Worm (Caenorhabditis elegans) whole organism, L2 larva: ENCODE results near the gene gpa-6.

ENCODE experiments used
- C34F6.9 ChIP-seq: fragments of 150-350 bp; optimal IDR thresholded peaks from 2 replicates; lab custom pipeline; 2014; ENCODE audit warnings: missing biosample characterization, missing genetic modification characterization
- F13H6.1 ChIP-seq: sonication (generic microtip); optimal IDR thresholded peaks from 2 replicates; lab custom pipeline; 2016; ENCODE audit warnings: missing genetic modification characterization, missing compliant biosample characterization
- R02D3.7 ChIP-seq: fragments of 150-350 bp; optimal IDR thresholded peaks from 2 replicates; lab custom pipeline; 2014; ENCODE audit warnings: missing biosample characterization, missing genetic modification characterization
- ZK546.5 ChIP-seq: sonication (generic microtip); optimal IDR thresholded peaks from 2 replicates; lab custom pipeline; 2017; ENCODE audit warnings: missing biosample characterization, missing genetic modification characterization
- alr-1 ChIP-seq: fragments of 150-350 bp; optimal IDR thresholded peaks from 2 replicates; lab custom pipeline; 2014; ENCODE audit warnings: missing biosample characterization, missing genetic modification characterization
- ama-1 ChIP-seq: fragments of 150-350 bp; optimal IDR thresholded peaks from 2 replicates; lab custom pipeline; 2018; ENCODE audit warnings: inconsistent platforms
- blmp-1 ChIP-seq: sonication (generic microtip); optimal IDR thresholded peaks from 2 replicates; lab custom pipeline; 2017; ENCODE audit warnings: missing genetic modification characterization, mild to moderate bottlenecking, missing compliant biosample characterization, antibody characterized with exemption, moderate library complexity; ENCODE audit not compliant: insufficient read depth
- ceh-16 ChIP-seq: fragments of 150-350 bp; optimal IDR thresholded peaks from 2 replicates; lab custom pipeline; 2014; ENCODE audit warnings: missing biosample characterization, missing genetic modification characterization
- crh-2 ChIP-seq: sonication (generic microtip); optimal IDR thresholded peaks from 2 replicates; lab custom pipeline; 2017; ENCODE audit warnings: missing biosample characterization, missing genetic modification characterization
- dmd-4 ChIP-seq: sonication (generic microtip); optimal IDR thresholded peaks from 2 replicates; lab custom pipeline; 2017; ENCODE audit warnings: missing biosample characterization, missing genetic modification characterization
- egl-27 ChIP-seq: sonication (generic microtip); optimal IDR thresholded peaks from 3 replicates; lab custom pipeline; 2017; ENCODE audit warnings: missing biosample characterization, missing genetic modification reagents, missing genetic modification characterization
- elt-1 ChIP-seq: fragments of 150-350 bp; optimal IDR thresholded peaks from 2 replicates; lab custom pipeline; 2014; ENCODE audit warnings: missing biosample characterization, missing genetic modification characterization
- elt-3 ChIP-seq: sonication (generic microtip); optimal IDR thresholded peaks from 2 replicates; lab custom pipeline; 2017; ENCODE audit warnings: missing biosample characterization, missing genetic modification characterization
- fos-1 ChIP-seq: fragments of 150-350 bp; optimal IDR thresholded peaks from 2 replicates; lab custom pipeline; 2014; ENCODE audit warnings: missing biosample characterization, missing genetic modification characterization
- gmeb-1 ChIP-seq: fragments of 150-350 bp; optimal IDR thresholded peaks from 2 replicates; lab custom pipeline; 2014; ENCODE audit warnings: missing biosample characterization, missing genetic modification characterization
- lin-11 ChIP-seq: fragments of 150-350 bp; sonication (generic microtip); optimal IDR thresholded peaks from 2 replicates; lab custom pipeline; 2014; ENCODE audit warnings: missing biosample characterization, missing genetic modification characterization, inconsistent platforms, mixed read lengths
- lsy-2 ChIP-seq, 2 experiments: fragments of 150-350 bp in 1 of 2; sonication (generic microtip) in 1 of 2; optimal IDR thresholded peaks; 2 replicates each; lab custom pipeline; 2014 to 2017; ENCODE audit warnings: missing biosample characterization in 2 of 2, missing genetic modification characterization in 2 of 2
- mdl-1 ChIP-seq, 2 experiments: fragments of 150-350 bp in 1 of 2; sonication (generic microtip) in 1 of 2; optimal IDR thresholded peaks; 2 replicates each; lab custom pipeline; 2017; ENCODE audit warnings: missing biosample characterization in 2 of 2, missing genetic modification characterization in 2 of 2
- nhr-11 ChIP-seq: fragments of 150-350 bp; optimal IDR thresholded peaks from 2 replicates; lab custom pipeline; 2014; ENCODE audit warnings: missing biosample characterization, missing genetic modification characterization
- nhr-12 ChIP-seq: fragments of 150-350 bp; optimal IDR thresholded peaks from 2 replicates; lab custom pipeline; 2014; ENCODE audit warnings: missing biosample characterization, missing genetic modification characterization
- nhr-129 ChIP-seq: fragments of 150-350 bp; optimal IDR thresholded peaks from 2 replicates; lab custom pipeline; 2014; ENCODE audit warnings: missing biosample characterization, missing genetic modification characterization
- nhr-21 ChIP-seq: fragments of 150-350 bp; optimal IDR thresholded peaks from 2 replicates; lab custom pipeline; 2014; ENCODE audit warnings: missing biosample characterization, missing genetic modification characterization
- nhr-23 ChIP-seq: fragments of 150-350 bp; optimal IDR thresholded peaks from 2 replicates; lab custom pipeline; 2014; ENCODE audit warnings: missing biosample characterization, missing genetic modification reagents, missing genetic modification characterization
- nhr-237 ChIP-seq: fragments of 150-350 bp; optimal IDR thresholded peaks from 2 replicates; lab custom pipeline; 2014; ENCODE audit warnings: missing biosample characterization, missing genetic modification characterization
- nhr-25 ChIP-seq: fragments of 150-350 bp; sonication (generic microtip); optimal IDR thresholded peaks from 3 replicates; lab custom pipeline; 2014; ENCODE audit warnings: missing biosample characterization, missing genetic modification characterization
- nhr-6 ChIP-seq: fragments of 150-350 bp; optimal IDR thresholded peaks from 2 replicates; lab custom pipeline; 2014; ENCODE audit warnings: missing biosample characterization, missing genetic modification characterization
- nhr-77 ChIP-seq: fragments of 150-350 bp; optimal IDR thresholded peaks from 2 replicates; lab custom pipeline; 2014; ENCODE audit warnings: missing biosample characterization, missing genetic modification characterization
- peb-1 ChIP-seq: fragments of 150-350 bp; optimal IDR thresholded peaks from 2 replicates; lab custom pipeline; 2014; ENCODE audit warnings: missing biosample characterization, missing genetic modification characterization
- sem-4 ChIP-seq: fragments of 150-350 bp; optimal IDR thresholded peaks from 2 replicates; lab custom pipeline; 2014; ENCODE audit warnings: missing biosample characterization, missing genetic modification reagents, missing genetic modification characterization
- skn-1 ChIP-seq: sonication (generic microtip); optimal IDR thresholded peaks from 2 replicates; lab custom pipeline; 2017; ENCODE audit warnings: missing biosample characterization, missing genetic modification characterization
- sma-3 ChIP-seq: sonication (generic microtip); optimal IDR thresholded peaks from 2 replicates; lab custom pipeline; 2016; ENCODE audit warnings: missing genetic modification reagents, missing genetic modification characterization, missing compliant biosample characterization
- sma-9 ChIP-seq, 2 experiments: fragments of 150-350 bp in 1 of 2; sonication (generic microtip) in 1 of 2; optimal IDR thresholded peaks; 2 replicates each; lab custom pipeline; 2014 to 2016; ENCODE audit warnings: missing genetic modification characterization in 2 of 2, mild to moderate bottlenecking in 1 of 2, missing biosample characterization in 1 of 2, missing compliant biosample characterization in 1 of 2, missing genetic modification reagents in 1 of 2, moderate library complexity in 1 of 2
- snpc-4 ChIP-seq: fragments of 150-350 bp; optimal IDR thresholded peaks from 2 replicates; lab custom pipeline; 2014; ENCODE audit warnings: missing biosample characterization, missing genetic modification characterization
- unc-39 ChIP-seq: fragments of 150-350 bp; optimal IDR thresholded peaks from 2 replicates; lab custom pipeline; 2014; ENCODE audit warnings: missing biosample characterization, missing genetic modification characterization
- unc-55 ChIP-seq: fragments of 150-350 bp; sonication (generic microtip); optimal IDR thresholded peaks from 3 replicates; lab custom pipeline; 2014; ENCODE audit warnings: missing biosample characterization, missing genetic modification reagents, missing genetic modification characterization
- unc-62 ChIP-seq: fragments of 150-350 bp; optimal IDR thresholded peaks from 2 replicates; lab custom pipeline; 2014; ENCODE audit warnings: missing biosample characterization, missing genetic modification reagents, missing genetic modification characterization
- ztf-11 ChIP-seq: sonication (generic microtip); optimal IDR thresholded peaks from 2 replicates; lab custom pipeline; 2017; ENCODE audit warnings: missing biosample characterization, missing genetic modification characterization
- ztf-4 ChIP-seq: fragments of 150-350 bp; optimal IDR thresholded peaks from 2 replicates; lab custom pipeline; 2014; ENCODE audit warnings: missing biosample characterization, missing genetic modification characterization

gpa-6 gene

DNA sequence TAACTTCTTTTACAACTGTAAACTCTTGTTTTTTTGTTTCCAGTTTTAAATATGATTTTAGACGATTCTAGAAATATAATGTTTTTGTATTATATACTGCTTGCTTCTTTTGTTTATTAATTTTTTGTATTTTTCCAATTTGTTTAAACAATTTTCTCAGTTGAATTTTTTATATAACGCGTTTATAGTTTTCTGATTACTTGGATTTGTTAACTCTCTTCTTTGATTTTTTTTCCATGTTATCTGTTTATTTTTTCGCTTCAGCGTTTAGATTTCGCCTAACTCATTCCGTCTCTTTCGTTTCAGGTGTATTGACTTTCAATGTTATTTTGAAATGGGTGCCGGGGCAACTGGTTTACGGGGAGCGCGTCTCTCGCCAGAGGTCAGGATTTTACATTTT, at the start of gene gpa-6:
Gene gpa-6 (plus strand): TSS at position 301 of the 400 bp plus-strand sequence.
- TF ChIP-seq unc-62 (GFP tag; lab: Kevin White, UChicago) (no peak), sma-9 (GFP tag; optimal IDR thresholded peaks at IDR 0.05; lab: Kevin White, UChicago) (no peak), sma-9 (tag; optimal IDR thresholded peaks at IDR 0.05; lab: Kevin White, UChicago) (no peak), nhr-25 (tag; lab: Kevin White, UChicago) (no peak), snpc-4 (tag; lab: Kevin White, UChicago) (no peak), peb-1 (tag; lab: Kevin White, UChicago) (no peak), C34F6.9 (tag; lab: Kevin White, UChicago) (no peak), lsy-2 (tag; optimal IDR thresholded peaks at IDR 0.05; lab: Kevin White, UChicago) (no peak), nhr-23 (tag; lab: Kevin White, UChicago) (no peak), nhr-12 (tag; lab: Kevin White, UChicago) (no peak), nhr-237 (tag; lab: Kevin White, UChicago) (no peak), nhr-77 (no peak), dmd-4 (tag; lab: Kevin White, UChicago) (no peak), elt-3 (tag; lab: Kevin White, UChicago) (no peak), ama-1 (no peak), ceh-16 (tag; lab: Kevin White, UChicago) (no peak), nhr-6 (no peak), mdl-1 (tag; optimal IDR thresholded peaks at IDR 0.05; lab: Kevin White, UChicago) (no peak), alr-1 (tag; lab: Kevin White, UChicago) (no peak)

DNA sequence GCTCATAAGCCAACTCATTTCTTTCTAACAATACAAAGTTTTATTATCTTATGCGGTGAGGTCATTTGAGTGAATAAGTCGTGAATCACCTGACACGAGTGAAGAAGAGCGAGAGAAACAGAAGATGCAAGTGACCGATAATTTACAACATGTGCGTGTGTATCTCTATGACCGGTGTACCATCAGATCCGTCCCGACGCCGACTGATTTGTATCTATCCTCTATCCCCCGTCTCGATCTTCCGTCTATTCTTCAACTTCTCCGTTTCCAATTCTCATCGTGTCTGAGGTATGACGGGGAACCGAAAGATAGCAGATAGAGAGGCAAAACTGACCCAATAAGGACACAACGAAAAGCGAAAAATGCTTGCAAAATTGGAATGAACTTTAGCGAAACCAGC, 49.6 kb upstream of the gpa-6 start, which contains the start of gene F09A5.3:
Gene F09A5.3 (plus strand): TSS at position 162 of the 400 bp plus-strand sequence.
- TF ChIP-seq sem-4 (tag; lab: Kevin White, UChicago): peak; percentile 62
- TF ChIP-seq peb-1 (tag; lab: Kevin White, UChicago): no peak
- no peak for TF ChIP-seq nhr-237 (tag; lab: Kevin White, UChicago)
- peak; percentile 31 for TF ChIP-seq gmeb-1
- TF ChIP-seq skn-1 (tag; lab: Kevin White, UChicago): no peak
- TF ChIP-seq ztf-11 (tag; lab: Kevin White, UChicago): no peak
- TF ChIP-seq unc-55 (GFP tag; lab: Kevin White, UChicago): no peak
- no peak for TF ChIP-seq lsy-2 (tag; optimal IDR thresholded peaks at IDR 0.05; lab: Kevin White, UChicago)
- TF ChIP-seq blmp-1: peak; percentile 58
- no peak for TF ChIP-seq crh-2 (tag; lab: Kevin White, UChicago)
- peak; percentile 92 for TF ChIP-seq elt-1
- peak; percentile 84 for TF ChIP-seq nhr-21 (tag; lab: Kevin White, UChicago)
- TF ChIP-seq ceh-16 (tag; lab: Kevin White, UChicago): peak; percentile 89
- TF ChIP-seq nhr-11 (tag; lab: Kevin White, UChicago): no peak
- peak; percentile 43 for TF ChIP-seq egl-27
- TF ChIP-seq sma-3 (GFP tag; lab: Kevin White, UChicago): peak; percentile 35
- peak; percentile 41 for TF ChIP-seq C34F6.9 (tag; lab: Kevin White, UChicago)
- TF ChIP-seq nhr-12 (tag; lab: Kevin White, UChicago): no peak
- peak; percentile 20 for TF ChIP-seq ztf-4
- peak; percentile 39 for TF ChIP-seq nhr-6
- no peak for TF ChIP-seq unc-39
- TF ChIP-seq sma-9 (GFP tag; optimal IDR thresholded peaks at IDR 0.05; lab: Kevin White, UChicago): peak; percentile 73
- TF ChIP-seq sma-9 (tag; optimal IDR thresholded peaks at IDR 0.05; lab: Kevin White, UChicago): no peak
- no peak for TF ChIP-seq nhr-23 (tag; lab: Kevin White, UChicago)
- no peak for TF ChIP-seq R02D3.7 (tag; lab: Kevin White, UChicago)
- TF ChIP-seq nhr-129: peak; percentile 70
- TF ChIP-seq fos-1 (tag; lab: Kevin White, UChicago): peak; percentile 61
- no peak for TF ChIP-seq F13H6.1 (tag; lab: Kevin White, UChicago)
- TF ChIP-seq nhr-25 (tag; lab: Kevin White, UChicago): peak; percentile 84

DNA sequence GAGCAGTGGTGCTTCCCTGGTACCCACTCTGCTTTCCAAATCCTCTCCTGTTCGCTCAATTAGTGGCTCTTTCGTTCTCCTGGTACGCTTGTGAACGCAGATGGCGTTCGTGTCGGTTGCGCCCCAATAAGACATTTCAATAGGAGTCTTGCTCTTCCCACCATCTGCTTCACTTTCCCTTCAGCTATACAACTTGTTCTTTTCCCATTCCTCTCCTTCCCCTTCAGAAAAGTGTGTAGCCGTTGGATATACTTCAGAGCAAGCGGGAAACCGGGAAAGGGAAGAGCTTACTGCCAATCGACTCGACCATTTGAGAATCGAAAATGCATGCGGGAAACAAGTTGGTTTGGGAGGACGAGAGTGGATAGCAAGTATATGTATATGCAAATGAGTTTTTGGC, 47.8 kb upstream of the gpa-6 start:
- TF ChIP-seq alr-1 (tag; lab: Kevin White, UChicago) (no peak), lin-11 (no peak), nhr-129 (peak; percentile 13), ZK546.5 (tag; lab: Kevin White, UChicago) (no peak)
